Fruit fly (Drosophila melanogaster): ENCODE measurements around the gene AdoR.

The AdoR gene

dm6 chr3R:30164162-30164561 lies 14.8 kb upstream of the AdoR start (continued):
- TF ChIP-seq hkb (optimal IDR thresholded peaks at IDR 0.05), result no peak
- peak; percentile 16; the same call in 1 of the 2 replicates for TF ChIP-seq hkb (GFP tag; IDR thresholded peaks at IDR 0.05)
- TF ChIP-seq Atf6 (GFP tag; IDR thresholded peaks at IDR 0.05), result 0 out of 2 replicates have a peak, but pooled peaks have one; percentile 31
- peak; percentile 3 for TF ChIP-seq gsb-n (tag; optimal IDR thresholded peaks at IDR 0.05)

DNA sequence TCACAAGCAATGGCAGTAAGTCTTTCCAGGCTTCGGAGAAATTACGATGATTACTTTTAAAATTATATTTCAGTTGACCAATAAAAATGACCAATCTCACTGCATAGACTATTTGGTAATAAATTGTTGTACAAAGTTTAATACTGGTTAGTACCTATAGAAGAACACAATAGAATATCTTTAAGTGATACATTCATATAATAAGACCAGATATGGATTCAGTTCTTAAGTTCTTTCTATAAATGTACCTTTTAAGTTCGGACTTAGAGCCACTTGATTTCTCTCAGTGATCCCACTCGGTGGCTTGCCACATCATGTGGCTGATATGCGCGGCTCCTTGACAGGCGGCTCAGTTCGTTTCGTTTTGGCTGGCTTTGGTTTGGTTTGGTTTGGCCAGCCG lies 13.8 kb upstream of the AdoR start:
- TF ChIP-seq her (GFP tag; optimal IDR thresholded peaks at IDR 0.05) (no peak), schlank (tag; optimal IDR thresholded peaks at IDR 0.05) (no peak), Atf-2 (GFP tag; optimal IDR thresholded peaks at IDR 0.05) (no peak), CG6254 (GFP tag; optimal IDR thresholded peaks at IDR 0.05) (no peak), z (GFP tag; IDR thresholded peaks at IDR 0.05) (no peak)

dm6 chr3R:30160312-30160942 lies 11.0 kb upstream of the AdoR start, which contains the start of gene CG11498:
Gene CG11498, minus strand, starts transcription at chr3R:30160473.
- 0 out of 2 replicates have a peak, but pooled peaks have one; percentile 35 for TF ChIP-seq bbx (GFP tag; IDR thresholded peaks at IDR 0.05; ENCODE audit: partially characterized antibody)
- 0 out of 2 replicates have a peak, but pooled peaks have one; percentile 19 for TF ChIP-seq Xrp1 (GFP tag; IDR thresholded peaks at IDR 0.05)
- peak; percentile 4 for TF ChIP-seq CG1832 (GFP tag; optimal IDR thresholded peaks at IDR 0.05)
- TF ChIP-seq CG31441 (GFP tag; IDR thresholded peaks at IDR 0.05), result 0 out of 2 replicates have a peak, but pooled peaks have one; percentile 10
- 0 out of 3 replicates have a peak, but pooled peaks have one; percentile 11 for TF ChIP-seq dysf (GFP tag; IDR thresholded peaks at IDR 0.05)
- TF ChIP-seq CG13287 (GFP tag; IDR thresholded peaks at IDR 0.05; ENCODE audit: partially characterized antibody), result peak; percentile 11; the same call in 1 of the 2 replicates
- no peak for TF ChIP-seq CG11085 (GFP tag; IDR thresholded peaks at IDR 0.05)
- no peak for TF ChIP-seq CG9876 (GFP tag; optimal IDR thresholded peaks at IDR 0.05)
- TF ChIP-seq vvl (GFP tag; IDR thresholded peaks at IDR 0.05), result peak; percentile 36; the same call in 1 of the 2 replicates
- TF ChIP-seq sens (GFP tag), result peak; percentile 55
- peak; percentile 66 to 83 for TF ChIP-seq Trl (optimal IDR thresholded peaks at IDR 0.05)
- TF ChIP-seq Trl (GFP tag; optimal IDR thresholded peaks at IDR 0.05), result no peak
- TF ChIP-seq CG18476 (GFP tag; optimal IDR thresholded peaks at IDR 0.05), result no peak
- TF ChIP-seq E2f2 (GFP tag; IDR thresholded peaks at IDR 0.05), result peak; percentile 31; the same call in 1 of the 2 replicates
- TF ChIP-seq HLHmδ (GFP tag; optimal IDR thresholded peaks at IDR 0.05), result peak; percentile 2
- TF ChIP-seq Drgx (GFP tag; IDR thresholded peaks at IDR 0.05), result peak; percentile 72
- 0 out of 3 replicates have a peak, but pooled peaks have one; percentile 65 for TF ChIP-seq z (GFP tag; IDR thresholded peaks at IDR 0.05)
- TF ChIP-seq oc (tag; optimal IDR thresholded peaks at IDR 0.05), result peak; percentile 55
- peak; percentile 15 for TF ChIP-seq Blimp-1 (GFP tag; optimal IDR thresholded peaks at IDR 0.05)
- peak in 1 of 2 experiments; percentile 50 for TF ChIP-seq Hr78 (GFP tag; optimal IDR thresholded peaks at IDR 0.05)
- TF ChIP-seq pros (GFP tag; optimal IDR thresholded peaks at IDR 0.05), result peak; percentile 22
- 0 out of 3 replicates have a peak, but pooled peaks have one; percentile 44 for TF ChIP-seq so (GFP tag; IDR thresholded peaks at IDR 0.05)
- TF ChIP-seq otp (GFP tag; IDR thresholded peaks at IDR 0.05), result 0 out of 3 replicates have a peak, but pooled peaks have one; percentile 3
- TF ChIP-seq CG6791 (GFP tag; IDR thresholded peaks at IDR 0.05; ENCODE audit: partially characterized antibody), result peak; percentile 41; the same call in 1 of the 3 replicates
- TF ChIP-seq Fer3 (tag; optimal IDR thresholded peaks at IDR 0.05), result no peak
- peak; percentile 88 for TF ChIP-seq CG2199 (GFP tag; IDR thresholded peaks at IDR 0.05)
- TF ChIP-seq CG12769 (tag; optimal IDR thresholded peaks at IDR 0.05), result peak; percentile 36
- TF ChIP-seq CG16815 (GFP tag; optimal IDR thresholded peaks at IDR 0.05), result no peak
- no peak for TF ChIP-seq chif (GFP tag; optimal IDR thresholded peaks at IDR 0.05)
- TF ChIP-seq Jarid2 (GFP tag; optimal IDR thresholded peaks at IDR 0.05), result peak; percentile 67

Measured in whole organism, embryonic.